Worm (Caenorhabditis elegans) whole organism, L1 larva: ENCODE data around the gene Y67D8C.22.

ENCODE experiments used
- C16A3.4 ChIP-seq: fragments of 150-350 bp; optimal IDR thresholded peaks from 2 replicates; lab custom pipeline; 2014; ENCODE audit warnings: missing biosample characterization, missing genetic modification characterization
- blmp-1 ChIP-seq: fragments of 150-350 bp; optimal IDR thresholded peaks from 2 replicates; lab custom pipeline; 2014; ENCODE audit warnings: missing biosample characterization, missing genetic modification characterization
- ceh-63 ChIP-seq: fragments of 200-800 bp; sonication (Bioruptor generic); optimal IDR thresholded peaks from 2 replicates; lab custom pipeline; 2018; ENCODE audit warnings: mild to moderate bottlenecking, missing genetic modification characterization, missing compliant biosample characterization
- ceh-88 ChIP-seq: fragments of 200-800 bp; sonication (Bioruptor generic); IDR thresholded peaks from 2 replicates; pipeline ENCODE4 v1.3.6; 2022; ENCODE audit warnings: missing genetic modification characterization, missing compliant biosample characterization
- ces-1 ChIP-seq: fragments of 150-350 bp; optimal IDR thresholded peaks from 2 replicates; lab custom pipeline; 2014; ENCODE audit warnings: missing biosample characterization, missing genetic modification reagents, missing genetic modification characterization
- dsc-1 ChIP-seq: sonication (generic microtip); optimal IDR thresholded peaks from 2 replicates; lab custom pipeline; 2016; ENCODE audit warnings: mild to moderate bottlenecking, missing genetic modification characterization, missing compliant biosample characterization
- efl-1 ChIP-seq, 4 experiments: fragments of 150-350 bp; optimal IDR thresholded peaks in 3 of 4; peaks in 1 of 4; 1 replicate in 1 of 4; 2 replicates in 3 of 4; lab custom pipeline; 2014; ENCODE audit warnings: missing biosample characterization in 2 of 4, missing genetic modification characterization in 2 of 4, missing genetic modification reagents in 2 of 4
- egl-27 ChIP-seq, 2 experiments: fragments of 150-350 bp in 1 of 2; sonication (generic microtip); optimal IDR thresholded peaks; 3 replicates each; lab custom pipeline; 2017 to 2018; ENCODE audit warnings: missing biosample characterization in 2 of 2, missing genetic modification characterization in 2 of 2, missing genetic modification reagents in 2 of 2
- fos-1 ChIP-seq: fragments of 150-350 bp; optimal IDR thresholded peaks from 2 replicates; lab custom pipeline; 2014; ENCODE audit warnings: missing biosample characterization, missing genetic modification characterization
- grh-1 ChIP-seq: fragments of 200-800 bp; sonication (Bioruptor generic); IDR thresholded peaks from 2 replicates; pipeline ENCODE4 v1.3.6; 2022; ENCODE audit warnings: missing genetic modification reagents, missing genetic modification characterization, missing compliant biosample characterization
- lin-35 ChIP-seq, 2 experiments: fragments of 150-350 bp; optimal IDR thresholded peaks; 2 replicates each; lab custom pipeline; 2014; ENCODE audit warnings: missing biosample characterization in 2 of 2, missing genetic modification characterization in 2 of 2, missing genetic modification reagents in 2 of 2
- lsy-2 ChIP-seq, 2 experiments: fragments of 150-350 bp; optimal IDR thresholded peaks; 2 replicates each; lab custom pipeline; 2014; ENCODE audit warnings: missing biosample characterization in 2 of 2, missing genetic modification characterization in 2 of 2
- nhr-12 ChIP-seq: sonication (generic microtip); optimal IDR thresholded peaks from 2 replicates; lab custom pipeline; 2017; ENCODE audit warnings: missing biosample characterization, missing genetic modification characterization
- nhr-19 ChIP-seq: fragments of 200-800 bp; sonication (Bioruptor generic); conservative IDR thresholded peaks from 2 replicates; pipeline ENCODE4 v1.3.6; 2022; ENCODE audit warnings: missing genetic modification characterization, missing compliant biosample characterization
- nhr-20 ChIP-seq: sonication (generic microtip); optimal IDR thresholded peaks from 2 replicates; lab custom pipeline; 2016; ENCODE audit warnings: mild to moderate bottlenecking, missing genetic modification characterization, missing compliant biosample characterization
- nhr-47 ChIP-seq: sonication (generic microtip); optimal IDR thresholded peaks from 2 replicates; lab custom pipeline; 2016; ENCODE audit warnings: mild to moderate bottlenecking, missing genetic modification characterization, moderate library complexity, missing compliant biosample characterization
- nhr-84 ChIP-seq: sonication (generic microtip); optimal IDR thresholded peaks from 2 replicates; lab custom pipeline; 2017; ENCODE audit warnings: missing biosample characterization, missing genetic modification characterization
- nhr-85 ChIP-seq: sonication (generic microtip); peaks from one replicate; lab custom pipeline; 2016; ENCODE audit warnings: missing genetic modification characterization, inconsistent platforms, missing compliant biosample characterization
- pag-3 ChIP-seq: sonication (generic microtip); optimal IDR thresholded peaks from 2 replicates; lab custom pipeline; 2017; ENCODE audit warnings: missing genetic modification characterization, mild to moderate bottlenecking, missing compliant biosample characterization, antibody characterized with exemption, borderline replicate concordance; ENCODE audit not compliant: insufficient read depth
- rnt-1 ChIP-seq: sonication (generic microtip); optimal IDR thresholded peaks from 2 replicates; lab custom pipeline; 2016; ENCODE audit warnings: mild to moderate bottlenecking, missing genetic modification characterization, moderate library complexity, missing compliant biosample characterization
- skn-1 ChIP-seq: fragments of 150-350 bp; optimal IDR thresholded peaks from 2 replicates; lab custom pipeline; 2014; ENCODE audit warnings: missing biosample characterization, missing genetic modification characterization
- sox-4 ChIP-seq: sonication (generic microtip); optimal IDR thresholded peaks from 2 replicates; lab custom pipeline; 2016; ENCODE audit warnings: missing genetic modification characterization, missing compliant biosample characterization
- swsn-7 ChIP-seq: sonication (generic microtip); optimal IDR thresholded peaks from 2 replicates; lab custom pipeline; 2016; ENCODE audit warnings: missing genetic modification characterization, missing compliant biosample characterization
- unc-130 ChIP-seq: fragments of 150-350 bp; optimal IDR thresholded peaks from 2 replicates; lab custom pipeline; 2017; ENCODE audit warnings: missing biosample characterization, missing genetic modification characterization, inconsistent platforms
- unc-30 ChIP-seq: sonication (generic microtip); optimal IDR thresholded peaks from 2 replicates; lab custom pipeline; 2017; ENCODE audit warnings: missing biosample characterization, missing genetic modification characterization
- unc-86 ChIP-seq: sonication (generic microtip); optimal IDR thresholded peaks from 2 replicates; lab custom pipeline; 2016; ENCODE audit warnings: missing genetic modification characterization, missing compliant biosample characterization
- unc-98 ChIP-seq: fragments of 200-800 bp; sonication (Bioruptor generic); IDR thresholded peaks from 2 replicates; pipeline ENCODE4 v1.3.6; 2022; ENCODE audit warnings: missing genetic modification characterization, missing compliant biosample characterization
- zag-1 ChIP-seq: fragments of 150-350 bp; optimal IDR thresholded peaks from 2 replicates; lab custom pipeline; 2014; ENCODE audit warnings: missing biosample characterization, missing genetic modification characterization
- zip-4 ChIP-seq: fragments of 200-800 bp; sonication (Bioruptor generic); optimal IDR thresholded peaks from 2 replicates; lab custom pipeline; 2018; ENCODE audit warnings: mild to moderate bottlenecking, missing genetic modification characterization, moderate library complexity, missing compliant biosample characterization
- ztf-11 ChIP-seq, 2 experiments: sonication (generic microtip); optimal IDR thresholded peaks; 2 replicates each; lab custom pipeline; 2016 to 2017; ENCODE audit warnings: missing genetic modification characterization in 2 of 2, missing biosample characterization in 1 of 2, missing compliant biosample characterization in 1 of 2

Y67D8C.22 gene

ce11 chrIV:3071997-3072396 lies 4.1 kb downstream of the Y67D8C.22 start, which contains the start of gene Y67D8C.2:
Gene Y67D8C.2 (plus strand): TSS chrIV:3072297.
- TF ChIP-seq ztf-11 (tag; optimal IDR thresholded peaks at IDR 0.05; lab: Kevin White, UChicago), result no peak
- no peak for TF ChIP-seq swsn-7 (tag; lab: Kevin White, UChicago)
- TF ChIP-seq unc-98, result no peak
- TF ChIP-seq skn-1, result no peak
- TF ChIP-seq nhr-47 (tag; lab: Kevin White, UChicago), result no peak
- no peak for TF ChIP-seq rnt-1
- TF ChIP-seq efl-1 (optimal IDR thresholded peaks at IDR 0.05; lab: Kevin White, UChicago), result no peak
- TF ChIP-seq efl-1 (GFP tag; optimal IDR thresholded peaks at IDR 0.05 in 1 of 2; lab: Kevin White, UChicago), result no peak
- TF ChIP-seq zag-1 (tag; lab: Kevin White, UChicago), result no peak
- no peak for TF ChIP-seq ceh-63 (GFP tag; lab: Kevin White, UChicago)
- TF ChIP-seq sox-4 (tag; lab: Kevin White, UChicago), result no peak
- TF ChIP-seq unc-86, result no peak

- TF ChIP-seq rnt-1 (peak; percentile 67), zip-4 (GFP tag; lab: Kevin White, UChicago) (no peak), dsc-1 (tag; lab: Kevin White, UChicago) (peak; percentile 57), efl-1 (optimal IDR thresholded peaks at IDR 0.05; lab: Kevin White, UChicago) (no peak), efl-1 (GFP tag; optimal IDR thresholded peaks at IDR 0.05 in 1 of 2; lab: Kevin White, UChicago) (peak in 1 of 2 experiments; percentile 37), unc-130 (peak; percentile 26), lsy-2 (tag; optimal IDR thresholded peaks at IDR 0.05; lab: Kevin White, UChicago) (peak in 1 of 2 experiments; percentile 15), ceh-88 (GFP tag; lab: Robert Waterston, UW) (no peak), grh-1 (GFP tag; lab: Robert Waterston, UW) (no peak), ztf-11 (tag; optimal IDR thresholded peaks at IDR 0.05; lab: Kevin White, UChicago) (no peak), pag-3 (tag; lab: Kevin White, UChicago) (peak; percentile 40)
- TF ChIP-seq, all 84 proteins: peak for 6
Observed at ce11 chrIV:3069619-3070260, 6.4 kb downstream of the Y67D8C.22 start, which contains the start of gene cpg-9. Gene cpg-9 (minus strand): TSS chrIV:3070210.

ce11 chrIV:3066834-3067233 lies 9.3 kb downstream of the Y67D8C.22 start, which contains the start of gene Y67D8C.7:
Gene Y67D8C.7 (minus strand): TSS chrIV:3066934.
- TF ChIP-seq lsy-2 (tag; optimal IDR thresholded peaks at IDR 0.05; lab: Kevin White, UChicago) (no peak), nhr-84 (tag; lab: Kevin White, UChicago) (no peak), dsc-1 (tag; lab: Kevin White, UChicago) (no peak), unc-30 (tag; lab: Kevin White, UChicago) (no peak), grh-1 (GFP tag; lab: Robert Waterston, UW) (no peak), lin-35 (GFP tag; optimal IDR thresholded peaks at IDR 0.05; lab: Kevin White, UChicago) (no peak), nhr-85 (peak; percentile 24), ces-1 (no peak)
- TF ChIP-seq, all 84 proteins: peak for 1

ce11 chrIV:3062936-3063439 lies 13.1 kb downstream of the Y67D8C.22 start, which contains the start of gene Y67D8C.6:
Gene Y67D8C.6 (minus strand): TSS chrIV:3063389.
- no peak for TF ChIP-seq nhr-12 (tag; lab: Kevin White, UChicago)
- TF ChIP-seq nhr-47 (tag; lab: Kevin White, UChicago), result no peak
- no peak for TF ChIP-seq ztf-11 (tag; optimal IDR thresholded peaks at IDR 0.05; lab: Kevin White, UChicago)
- no peak for TF ChIP-seq blmp-1 (tag; lab: Kevin White, UChicago)
- no peak for TF ChIP-seq egl-27 (tag; optimal IDR thresholded peaks at IDR 0.05; lab: Kevin White, UChicago)
- no peak for TF ChIP-seq unc-30 (tag; lab: Kevin White, UChicago)
- no peak for TF ChIP-seq ces-1
- TF ChIP-seq nhr-84 (tag; lab: Kevin White, UChicago), result no peak
- TF ChIP-seq fos-1, result no peak
- no peak for TF ChIP-seq nhr-85
- no peak for TF ChIP-seq C16A3.4 (tag; lab: Kevin White, UChicago)
- no peak for TF ChIP-seq nhr-19 (GFP tag; lab: Robert Waterston, UW)
- no peak for TF ChIP-seq efl-1 (optimal IDR thresholded peaks at IDR 0.05; lab: Kevin White, UChicago)
- no peak for TF ChIP-seq efl-1 (GFP tag; optimal IDR thresholded peaks at IDR 0.05 in 1 of 2; lab: Kevin White, UChicago)
- no peak for TF ChIP-seq nhr-20 (tag; lab: Kevin White, UChicago)
- no peak for TF ChIP-seq swsn-7 (tag; lab: Kevin White, UChicago)
